Fruit fly (Drosophila melanogaster) whole organism, prepupa: Measurements from ENCODE around the gene Prosalpha2.
"Not testable (repeated sequence)": the region's sequence is repeated elsewhere in the genome, so short reads cannot be mapped to it uniquely, and the experiment has no call there.

Experiments
- CG11762 ChIP-seq: fragments of 200-800 bp; sonication (Bioruptor generic); optimal IDR thresholded peaks from 3 replicates; lab custom pipeline; 2016; ENCODE audit warnings: missing biosample characterization, missing genetic modification characterization; ENCODE audit not compliant: insufficient read depth
- CG15336 ChIP-seq: fragments of 200-800 bp; sonication (Bioruptor generic); IDR thresholded peaks from 2 replicates; pipeline ENCODE4 v1.3.6; 2022; ENCODE audit warnings: missing biosample characterization, missing genetic modification characterization
- CG34406 ChIP-seq: fragments of 200-800 bp; sonication (Bioruptor generic); optimal IDR thresholded peaks from 3 replicates; lab custom pipeline; 2016; ENCODE audit warnings: missing biosample characterization, missing genetic modification characterization
- CG6808 ChIP-seq: fragments of 200-800 bp; sonication (Bioruptor generic); optimal IDR thresholded peaks from 3 replicates; lab custom pipeline; 2017; ENCODE audit warnings: missing biosample characterization, missing genetic modification characterization, mild to moderate bottlenecking, moderate library complexity, missing genetic modification reagents
- CG6854 ChIP-seq: fragments of 200-800 bp; sonication (Bioruptor generic); optimal IDR thresholded peaks from 2 replicates; lab custom pipeline; 2017; ENCODE audit warnings: missing biosample characterization, mild to moderate bottlenecking, missing genetic modification characterization
- CG8632 ChIP-seq: fragments of 200-800 bp; sonication (Bioruptor generic); optimal IDR thresholded peaks from 3 replicates; lab custom pipeline; 2016; ENCODE audit warnings: missing biosample characterization, missing genetic modification characterization
- Eip75B ChIP-seq: fragments of 200-800 bp; sonication (Bioruptor generic); optimal IDR thresholded peaks from 3 replicates; lab custom pipeline; 2016; ENCODE audit warnings: missing biosample characterization, missing genetic modification characterization
- Eip78C ChIP-seq: fragments of 200-800 bp; sonication (Bioruptor generic); peaks from one replicate; lab custom pipeline; 2016; ENCODE audit warnings: missing biosample characterization, missing genetic modification characterization
- Gug ChIP-seq: fragments of 200-800 bp; sonication (Bioruptor generic); IDR thresholded peaks from 2 replicates; pipeline ENCODE4 v1.3.6; 2022; ENCODE audit warnings: missing biosample characterization, missing genetic modification characterization
- Hr4 ChIP-seq: fragments of 200-800 bp; sonication (Bioruptor generic); optimal IDR thresholded peaks from 3 replicates; lab custom pipeline; 2016; ENCODE audit warnings: missing biosample characterization, missing genetic modification characterization
- OdsH ChIP-seq: fragments of 200-800 bp; sonication (Bioruptor generic); optimal IDR thresholded peaks from 3 replicates; lab custom pipeline; 2016; ENCODE audit warnings: missing biosample characterization, missing genetic modification characterization
- Sox14 ChIP-seq: fragments of 200-800 bp; sonication (Bioruptor generic); optimal IDR thresholded peaks from 3 replicates; lab custom pipeline; 2016; ENCODE audit warnings: missing biosample characterization, missing genetic modification characterization
- Sox15 ChIP-seq: fragments of 200-800 bp; sonication (Bioruptor generic); optimal IDR thresholded peaks from 3 replicates; lab custom pipeline; 2016; ENCODE audit warnings: missing biosample characterization, missing genetic modification characterization
- esn ChIP-seq: fragments of 200-800 bp; sonication (Bioruptor generic); optimal IDR thresholded peaks from 2 replicates; lab custom pipeline; 2016; ENCODE audit warnings: missing biosample characterization, mild to moderate bottlenecking, missing genetic modification characterization, moderate library complexity
- fkh ChIP-seq: fragments of 200-800 bp; sonication (Bioruptor generic); optimal IDR thresholded peaks from 3 replicates; lab custom pipeline; 2017; ENCODE audit warnings: missing biosample characterization, mild to moderate bottlenecking, missing genetic modification characterization, moderate library complexity
- lz ChIP-seq: fragments of 200-800 bp; sonication (Bioruptor generic); optimal IDR thresholded peaks from 3 replicates; lab custom pipeline; 2016; ENCODE audit warnings: missing biosample characterization, missing genetic modification characterization
- pdm3 ChIP-seq: fragments of 200-800 bp; sonication (Bioruptor generic); optimal IDR thresholded peaks from 3 replicates; lab custom pipeline; 2016; ENCODE audit warnings: missing biosample characterization, missing genetic modification characterization
- salr ChIP-seq, 2 experiments: fragments of 200-800 bp; sonication (Bioruptor generic); optimal IDR thresholded peaks; 3 replicates each; lab custom pipeline; 2016 to 2018; ENCODE audit warnings: missing biosample characterization in 2 of 2, missing genetic modification characterization in 2 of 2, mild to moderate bottlenecking in 1 of 2
- ss ChIP-seq, 2 experiments: fragments of 200-800 bp; sonication (Bioruptor generic); optimal IDR thresholded peaks; 2 replicates in 1 of 2; 3 replicates in 1 of 2; lab custom pipeline; 2017 to 2018; ENCODE audit warnings: mild to moderate bottlenecking in 2 of 2, missing biosample characterization in 2 of 2, missing genetic modification characterization in 2 of 2, moderate library complexity in 1 of 2

The Prosalpha2 gene

DNA sequence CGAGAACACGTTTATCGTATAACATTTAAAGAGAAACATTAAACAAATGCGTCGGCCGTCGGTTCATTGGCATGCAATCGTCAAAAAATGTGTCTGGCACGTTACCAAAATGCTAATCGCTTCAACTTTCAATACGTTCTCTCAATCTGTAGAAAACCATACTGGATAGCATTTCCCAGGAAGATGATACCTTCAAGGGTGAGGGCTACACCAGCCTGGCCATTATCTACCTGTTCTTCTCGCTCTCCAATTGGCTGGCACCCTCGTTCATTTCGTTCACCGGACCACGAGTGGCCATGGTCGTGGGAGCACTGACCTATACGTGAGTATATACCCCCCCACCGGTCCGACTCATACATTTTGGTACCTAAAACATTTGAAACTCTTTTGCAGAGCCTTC lies 23.4 kb downstream of the Prosalpha2 start:
- no peak for TF ChIP-seq Hr4 (GFP tag; lab: Kevin White, UChicago)

DNA sequence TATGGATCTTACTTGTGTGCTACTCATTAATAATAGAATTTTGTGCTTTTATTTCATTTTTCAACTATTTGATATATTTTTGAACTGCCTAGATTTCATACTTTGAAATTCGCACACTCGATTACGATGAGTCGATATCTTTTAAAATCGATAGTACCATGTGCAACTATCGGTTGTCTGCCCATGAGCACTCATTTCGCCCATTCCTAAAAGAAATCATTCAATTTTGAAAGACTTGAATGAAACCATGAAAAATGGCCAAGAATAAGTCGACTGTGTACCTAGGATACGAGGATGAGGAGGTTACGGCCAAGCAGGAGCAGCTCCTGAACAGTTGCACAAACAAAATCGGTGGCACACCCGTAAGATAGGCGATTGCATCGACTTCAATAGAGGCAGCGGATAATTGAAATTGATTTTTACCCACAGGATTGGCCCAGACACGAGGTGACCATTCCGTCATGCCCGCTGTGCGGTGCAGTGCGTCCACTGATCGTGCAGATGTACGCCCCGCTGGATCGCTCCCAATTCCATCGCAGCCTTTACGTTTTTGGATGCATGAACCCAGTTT lies 25.3 kb downstream of the Prosalpha2 start, which contains the start of gene trus:
Gene trus, plus strand, starts transcription at position 204 of the 571 bp plus-strand sequence.
- TF ChIP-seq CG8632 (no peak), CG34406 (no peak), Gug (GFP tag; lab: Robert Waterston, UW) (no peak), esn (GFP tag; lab: Kevin White, UChicago) (peak; percentile 27)

DNA sequence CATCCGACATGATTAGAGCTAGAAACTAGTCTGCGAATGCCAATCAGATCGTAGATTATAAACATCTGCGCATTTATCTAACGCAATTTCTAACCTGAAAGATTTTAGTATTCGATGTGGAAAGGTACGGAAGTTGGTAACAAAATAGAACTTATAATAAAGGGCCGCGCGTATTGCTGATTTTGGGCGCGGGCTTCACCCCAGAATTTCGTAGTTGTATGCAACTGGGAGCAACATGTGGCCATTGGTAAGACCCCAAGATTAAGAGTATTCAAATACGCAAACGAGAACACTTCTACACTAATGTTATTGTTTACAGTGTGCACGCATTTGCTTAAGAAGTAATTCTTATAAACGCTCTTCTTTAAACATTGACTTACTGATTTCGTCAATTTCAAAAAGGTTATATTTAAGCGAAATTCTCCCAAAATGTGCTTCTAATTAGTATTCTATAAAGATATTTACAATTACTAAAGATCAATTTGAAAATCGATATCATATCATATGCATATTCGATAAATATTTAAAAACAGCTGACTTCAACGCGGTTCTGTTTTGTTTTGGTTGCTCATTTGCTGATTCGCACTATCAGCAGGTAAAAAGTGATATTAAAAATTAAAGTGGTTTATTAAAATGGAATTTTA lies 28.9 kb downstream of the Prosalpha2 start, which contains the start of the genes CG5961 and Polr3C:
Gene CG5961, minus strand, starts transcription at position 416 of the 644 bp plus-strand sequence.
Gene Polr3C, plus strand, starts transcription at position 536 of the 644 bp plus-strand sequence.
- TF ChIP-seq CG34406 (no peak), salr (GFP tag; optimal IDR thresholded peaks at IDR 0.05; lab: Kevin White, UChicago) (no peak), Sox14 (no peak), fkh (peak; percentile 91), OdsH (GFP tag; lab: Kevin White, UChicago) (no peak), Eip78C (peak; percentile 13), lz (GFP tag; lab: Kevin White, UChicago) (no peak), Eip75B (no peak), esn (GFP tag; lab: Kevin White, UChicago) (peak; percentile 19)

DNA sequence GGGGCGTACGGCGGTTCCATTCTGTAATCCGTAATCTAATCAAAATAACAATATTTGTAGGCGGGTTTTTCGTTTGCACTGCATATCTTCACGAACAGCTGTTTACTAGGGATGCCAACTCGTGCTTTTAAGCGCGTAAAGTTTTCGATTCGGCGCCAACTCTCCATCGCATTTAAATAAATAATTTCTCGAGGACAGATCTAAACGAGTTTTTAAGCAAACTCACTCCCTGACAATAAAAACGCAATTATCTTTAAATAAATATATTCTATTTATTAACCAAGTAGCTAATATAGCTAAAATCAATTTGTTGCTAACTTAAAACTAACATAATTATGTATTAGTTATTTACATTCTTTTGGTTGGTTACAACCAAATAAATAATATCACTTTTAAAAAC lies 34.1 kb downstream of the Prosalpha2 start, which contains the start of gene CG5608:
Gene CG5608, minus strand, starts transcription at position 101 of the 400 bp plus-strand sequence.
- not testable (repeated sequence) for TF ChIP-seq Sox15 (GFP tag; lab: Kevin White, UChicago); CG8632; CG15336 (GFP tag; lab: Robert Waterston, UW)

DNA sequence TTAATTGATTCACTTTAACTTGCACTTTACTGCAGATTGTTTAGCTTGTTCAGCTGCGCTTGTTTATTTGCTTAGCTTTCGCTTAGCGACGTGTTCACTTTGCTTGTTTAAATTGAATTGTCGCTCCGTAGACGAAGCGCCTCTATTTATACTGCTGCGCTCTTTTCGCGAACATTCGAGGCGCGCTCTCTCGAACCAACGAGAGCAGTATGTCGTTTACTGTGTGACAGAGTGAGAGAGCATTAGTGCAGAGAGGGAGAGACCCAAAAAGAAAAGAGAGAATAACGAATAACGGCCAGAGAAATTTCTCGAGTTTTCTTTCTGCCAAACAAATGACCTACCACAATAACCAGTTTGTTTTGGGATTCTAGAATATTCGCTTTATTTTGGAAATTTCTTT lies 36.6 kb downstream of the Prosalpha2 start, which contains the start of gene Hsp70Ba:
Gene Hsp70Ba, minus strand, starts transcription at position 102 of the 400 bp plus-strand sequence.
- not testable (repeated sequence) for TF ChIP-seq CG6854, pdm3, CG11762 (GFP tag; lab: Kevin White, UChicago)

DNA sequence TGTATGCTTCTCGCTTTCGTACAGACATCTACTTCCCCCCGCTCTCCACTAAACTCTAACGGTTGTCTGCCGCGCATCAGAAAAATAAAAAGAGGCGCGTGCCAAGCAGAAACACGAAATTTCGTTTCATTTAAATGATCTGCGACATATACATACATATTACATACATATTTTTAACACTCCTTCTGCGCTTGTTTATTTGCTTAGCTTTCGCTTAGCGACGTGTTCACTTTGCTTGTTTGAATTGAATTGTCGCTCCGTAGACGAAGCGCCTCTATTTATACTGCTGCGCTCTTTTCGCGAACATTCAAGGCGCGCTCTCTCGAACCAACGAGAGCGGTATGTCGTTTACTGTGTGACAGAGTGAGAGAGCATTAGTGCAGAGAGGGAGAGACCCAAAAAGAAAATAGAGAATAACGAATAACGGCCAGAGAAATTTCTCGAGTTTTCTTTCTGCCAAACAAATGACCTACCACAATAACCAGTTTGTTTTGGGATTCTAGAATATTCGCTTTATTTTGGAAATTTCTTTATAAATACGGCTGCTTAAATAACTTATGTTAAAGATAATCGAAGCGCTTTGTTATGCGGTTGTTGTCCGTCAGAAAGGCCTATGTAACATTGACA lies 46.2 kb downstream of the Prosalpha2 start:
- TF ChIP-seq fkh (peak; percentile 60), ss (GFP tag; optimal IDR thresholded peaks at IDR 0.05; lab: Kevin White, UChicago) (peak in 1 of 2 experiments; percentile 17), CG6808 (peak; percentile 1)
